Worm (Caenorhabditis elegans): Measurements from ENCODE around the gene R144.10.

R144.10 gene

ce11 chrIII:4984444-4985086 is 17.6 kb downstream of the R144.10 start, which contains the start of gene C27F2.7 (continued):
- TF ChIP-seq let-607 (tag; optimal IDR thresholded peaks at IDR 0.05), result no peak
- peak; percentile 41 for TF ChIP-seq tbp1 (GFP tag; optimal IDR thresholded peaks at IDR 0.05)
- TF ChIP-seq ceh-91 (GFP tag; IDR thresholded peaks at IDR 0.05), result peak; percentile 91
- TF ChIP-seq lin-40 (tag; optimal IDR thresholded peaks at IDR 0.05), result no peak
- TF ChIP-seq unc-62 (GFP tag; optimal IDR thresholded peaks at IDR 0.05), result no peak
- TF ChIP-seq B0019.2 (GFP tag; conservative IDR thresholded peaks at IDR 0.05), result peak; percentile 68; the same call in 1 of the 2 replicates
- TF ChIP-seq hmg-20 (GFP tag; IDR thresholded peaks at IDR 0.05), result no peak
- TF ChIP-seq hlh-26 (GFP tag; conservative IDR thresholded peaks at IDR 0.05), result no peak
- no peak for TF ChIP-seq snpc-3.4 (tag; optimal IDR thresholded peaks at IDR 0.05)
- TF ChIP-seq xnd-1 (tag; optimal IDR thresholded peaks at IDR 0.05), result peak; percentile 80
- TF ChIP-seq rec-8 (tag; optimal IDR thresholded peaks at IDR 0.05), result no peak
- TF ChIP-seq chd-7 (tag; optimal IDR thresholded peaks at IDR 0.05), result no peak
- TF ChIP-seq hlh-12 (tag; optimal IDR thresholded peaks at IDR 0.05), result no peak
- TF ChIP-seq B0336.3 (GFP tag; IDR thresholded peaks at IDR 0.05), result peak; percentile 79
- TF ChIP-seq F55B11.4 (tag; optimal IDR thresholded peaks at IDR 0.05; ENCODE audit: borderline replicate concordance, insufficient read depth), result no peak
- TF ChIP-seq ets-4 (GFP tag; optimal IDR thresholded peaks at IDR 0.05), result no peak
- no peak for TF ChIP-seq B0035.1 (tag; optimal IDR thresholded peaks at IDR 0.05)
- no peak for TF ChIP-seq ceh-58 (GFP tag; IDR thresholded peaks at IDR 0.05)
- TF ChIP-seq aptf-2 (GFP tag; conservative IDR thresholded peaks at IDR 0.05), result 0 out of 2 replicates have a peak, but pooled peaks have one; percentile 34
- no peak for TF ChIP-seq zfh-2 (GFP tag; conservative IDR thresholded peaks at IDR 0.05)
- TF ChIP-seq madf-3 (GFP tag; IDR thresholded peaks at IDR 0.05), result peak; percentile 70; the same call in 1 of the 2 replicates
- no peak for TF ChIP-seq ZK185.1 (tag; optimal IDR thresholded peaks at IDR 0.05; ENCODE audit: poor library complexity, severe bottlenecking)
- no peak for TF ChIP-seq egl-18 (GFP tag; IDR thresholded peaks at IDR 0.05)
- no peak for TF ChIP-seq F10E7.11 (tag; optimal IDR thresholded peaks at IDR 0.05)
- peak; percentile 90 for TF ChIP-seq madf-8 (GFP tag; conservative IDR thresholded peaks at IDR 0.05)
- TF ChIP-seq C06A6.2 (GFP tag; conservative IDR thresholded peaks at IDR 0.05), result no peak
- TF ChIP-seq lsl-1 (GFP tag; optimal IDR thresholded peaks at IDR 0.05), result peak; percentile 94
- no peak for TF ChIP-seq F52B5.7 (tag; optimal IDR thresholded peaks at IDR 0.05)
- peak; percentile 70 for TF ChIP-seq hsf-1 (GFP tag; IDR thresholded peaks at IDR 0.05)
- TF ChIP-seq ama-1 (optimal IDR thresholded peaks at IDR 0.05), result no peak
- no peak for TF ChIP-seq ama-1 (GFP tag; optimal IDR thresholded peaks at IDR 0.05)
- peak; percentile 73; the same call in 1 of the 2 replicates for TF ChIP-seq Y79H2A.3 (GFP tag; conservative IDR thresholded peaks at IDR 0.05)
- TF ChIP-seq mxl-1 (tag; optimal IDR thresholded peaks at IDR 0.05), result no peak
- no peak for TF ChIP-seq T26A5.8 (tag; optimal IDR thresholded peaks at IDR 0.05)
- no peak for TF ChIP-seq somi-1 (GFP tag; optimal IDR thresholded peaks at IDR 0.05)
- TF ChIP-seq D2030.7 (GFP tag; IDR thresholded peaks at IDR 0.05), result peak; percentile 79
- TF ChIP-seq pha-4 (tag; optimal IDR thresholded peaks at IDR 0.05), result no peak
- no peak for TF ChIP-seq mel-28 (tag; optimal IDR thresholded peaks at IDR 0.05; ENCODE audit: borderline replicate concordance)
- TF ChIP-seq aptf-3 (GFP tag; IDR thresholded peaks at IDR 0.05), result no peak
- TF ChIP-seq F23B12.7 (tag; optimal IDR thresholded peaks at IDR 0.05; ENCODE audit: insufficient read depth), result no peak
- TF ChIP-seq attf-6 (GFP tag; IDR thresholded peaks at IDR 0.05), result peak; percentile 22; the same call in 1 of the 2 replicates
- no peak for TF ChIP-seq gei-17 (GFP tag; optimal IDR thresholded peaks at IDR 0.05)
- TF ChIP-seq Y95B8A.8 (GFP tag; IDR thresholded peaks at IDR 0.05), result peak; percentile 81
- TF ChIP-seq ceh-27 (GFP tag; optimal IDR thresholded peaks at IDR 0.05), result no peak
- TF ChIP-seq lin-26 (GFP tag; IDR thresholded peaks at IDR 0.05), result no peak
- TF ChIP-seq F49E8.2 (tag; optimal IDR thresholded peaks at IDR 0.05; ENCODE audit: insufficient read depth), result peak; percentile 72
- TF ChIP-seq nfya-1 (tag; optimal IDR thresholded peaks at IDR 0.05; ENCODE audit: borderline replicate concordance, insufficient read depth), result no peak

Data from whole organism, young adult.